Fruit fly (Drosophila melanogaster) Kc167 (cell line): ENCODE measurements around the gene N.

Source experiments
- h ChIP-seq: fragments of >200 bp; optimal IDR thresholded peaks from 3 replicates; lab custom pipeline; 2018; ENCODE audit warnings: missing external identifiers
- insv ChIP-seq: fragments of >200 bp; optimal IDR thresholded peaks from 3 replicates; lab custom pipeline; 2018; ENCODE audit warnings: missing external identifiers
- psq ChIP-seq: fragments of >200 bp; optimal IDR thresholded peaks from 2 replicates; lab custom pipeline; 2017; ENCODE audit warnings: missing external identifiers
- ttk ChIP-seq: sonication (Bioruptor generic); optimal IDR thresholded peaks from 2 replicates; lab custom pipeline; 2017; ENCODE audit warnings: missing external identifiers

DNA sequence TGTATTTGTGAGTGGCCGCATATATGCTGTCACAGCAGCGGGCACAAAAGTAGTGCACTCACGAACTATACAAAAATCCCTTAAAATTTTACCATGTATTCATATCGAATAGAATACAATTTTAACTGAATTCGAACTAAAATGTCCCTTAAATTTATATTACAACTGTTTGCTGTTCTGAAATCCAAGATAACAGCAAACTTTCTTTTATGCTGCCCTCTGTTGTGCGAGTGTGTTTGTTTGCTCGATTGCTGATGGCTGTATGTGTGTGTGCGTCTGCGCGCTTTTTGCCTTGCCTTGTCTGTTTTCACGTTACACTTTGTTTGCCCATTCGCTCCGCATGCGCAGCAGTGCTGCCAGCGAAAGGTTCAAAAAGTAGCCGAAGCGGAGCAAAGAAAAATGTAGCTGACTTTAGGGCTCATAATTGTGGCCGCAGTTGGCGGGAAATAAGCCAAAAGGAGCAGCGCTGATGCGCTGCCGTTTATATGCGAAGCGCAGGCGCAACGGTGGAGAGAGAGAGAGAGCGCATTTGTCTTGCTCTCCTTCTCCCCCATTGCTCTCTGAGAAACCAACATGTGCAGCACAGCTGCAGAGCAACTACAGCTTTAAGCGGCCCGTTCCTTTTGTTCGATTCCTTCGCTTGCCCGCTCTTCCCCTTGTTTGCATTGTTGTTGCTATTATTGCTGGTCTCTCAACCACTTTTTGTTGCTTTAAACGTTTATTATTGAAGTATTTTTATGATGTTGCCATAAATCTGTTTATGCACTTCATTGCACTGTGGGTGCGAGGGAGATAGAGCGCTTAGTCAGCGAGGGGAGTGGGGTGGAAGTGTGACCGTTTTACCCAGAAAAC, 28.0 kb downstream of the N start:
- no peak for TF ChIP-seq ttk (lab: Kevin White, UChicago)
- TF ChIP-seq h (lab: Kevin White, UChicago): no peak
- TF ChIP-seq insv (lab: Kevin White, UChicago): no peak
- no peak for TF ChIP-seq psq (lab: Kevin White, UChicago)
